Fruit fly (Drosophila melanogaster): Measurements from ENCODE around the gene beta-Man.

Gene beta-Man

DNA sequence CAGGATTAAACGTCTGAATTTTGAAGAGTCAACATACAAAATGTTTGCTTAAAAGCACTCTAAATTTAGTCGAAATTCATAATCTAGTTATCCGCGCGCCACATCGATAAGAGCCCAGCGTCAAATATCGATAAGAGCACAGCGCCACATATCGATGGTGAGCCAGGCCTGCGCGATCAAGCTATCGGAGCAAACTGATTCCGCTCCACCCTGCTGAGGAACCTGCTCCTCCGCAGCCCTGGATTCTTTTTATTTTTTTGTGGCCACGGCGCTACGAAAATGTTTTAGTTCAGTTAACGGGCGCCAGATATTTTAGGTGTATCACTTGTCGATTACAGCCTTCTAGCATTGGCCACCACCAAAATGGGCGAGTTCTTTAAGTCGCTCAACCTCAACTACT, 23.8 kb downstream of the beta-Man start (continued):
- TF ChIP-seq CG15514 (GFP tag; optimal IDR thresholded peaks at IDR 0.05), result peak; percentile 100
- TF ChIP-seq CG6689 (GFP tag; IDR thresholded peaks at IDR 0.05), result no peak
- no peak for TF ChIP-seq en (GFP tag; optimal IDR thresholded peaks at IDR 0.05)
- TF ChIP-seq ems (GFP tag; optimal IDR thresholded peaks at IDR 0.05), result peak; percentile 49
- TF ChIP-seq Kr (GFP tag; optimal IDR thresholded peaks at IDR 0.05), result no peak
- TF ChIP-seq CG3847 (GFP tag; IDR thresholded peaks at IDR 0.05), result peak; percentile 66
- peak; percentile 100 for TF ChIP-seq Dref (GFP tag; IDR thresholded peaks at IDR 0.05)
- TF ChIP-seq kah (GFP tag; optimal IDR thresholded peaks at IDR 0.05), result no peak
- TF ChIP-seq vnd (GFP tag; IDR thresholded peaks at IDR 0.05; ENCODE audit: partially characterized antibody), result peak; percentile 97
- TF ChIP-seq NK7.1 (GFP tag; optimal IDR thresholded peaks at IDR 0.05), result peak; percentile 18
- TF ChIP-seq gcm2 (GFP tag; optimal IDR thresholded peaks at IDR 0.05), result no peak
- peak; percentile 31 for TF ChIP-seq gfzf (GFP tag; optimal IDR thresholded peaks at IDR 0.05)
- TF ChIP-seq CG10543 (GFP tag; optimal IDR thresholded peaks at IDR 0.05), result no peak
- peak; percentile 96 for TF ChIP-seq sna (GFP tag; IDR thresholded peaks at IDR 0.05; ENCODE audit: partially characterized antibody)
- no peak for TF ChIP-seq CG6654 (GFP tag; optimal IDR thresholded peaks at IDR 0.05)
- TF ChIP-seq Lim3 (GFP tag; IDR thresholded peaks at IDR 0.05), result no peak
- TF ChIP-seq CG6254 (GFP tag; optimal IDR thresholded peaks at IDR 0.05), result no peak
- no peak for TF ChIP-seq CG11723 (GFP tag; optimal IDR thresholded peaks at IDR 0.05)
- peak; percentile 15 for TF ChIP-seq CG1647 (GFP tag; optimal IDR thresholded peaks at IDR 0.05)
- TF ChIP-seq mld (GFP tag; IDR thresholded peaks at IDR 0.05; ENCODE audit: partially characterized antibody), result peak; percentile 98
- peak; percentile 45 for TF ChIP-seq luna (GFP tag; optimal IDR thresholded peaks at IDR 0.05)
- TF ChIP-seq al (GFP tag; IDR thresholded peaks at IDR 0.05), result 0 out of 2 replicates have a peak, but pooled peaks have one; percentile 10
- TF ChIP-seq dan (GFP tag; IDR thresholded peaks at IDR 0.05), result no peak
- TF ChIP-seq dysf (GFP tag; IDR thresholded peaks at IDR 0.05), result peak; percentile 25; the same call in 1 of the 3 replicates
- no peak for TF ChIP-seq CG6175 (GFP tag; IDR thresholded peaks at IDR 0.05)
- TF ChIP-seq HmgZ (tag; optimal IDR thresholded peaks at IDR 0.05), result peak; percentile 74
- peak; percentile 54; the same call in 1 of the 2 replicates for TF ChIP-seq chm (GFP tag; IDR thresholded peaks at IDR 0.05)
- no peak for TF ChIP-seq slp2 (GFP tag; optimal IDR thresholded peaks at IDR 0.05)
- TF ChIP-seq Gug (GFP tag; IDR thresholded peaks at IDR 0.05), result no peak; the same call in 3 of the 4 replicates
- TF ChIP-seq cg (GFP tag; optimal IDR thresholded peaks at IDR 0.05), result no peak
- no peak for TF ChIP-seq CG3281 (GFP tag; optimal IDR thresholded peaks at IDR 0.05)
- TF ChIP-seq hbn (GFP tag; IDR thresholded peaks at IDR 0.05; ENCODE audit: partially characterized antibody), result peak; percentile 95
- TF ChIP-seq B-H1 (GFP tag; IDR thresholded peaks at IDR 0.05), result no peak
- TF ChIP-seq cad (GFP tag; optimal IDR thresholded peaks at IDR 0.05), result no peak
- TF ChIP-seq unpg (GFP tag; optimal IDR thresholded peaks at IDR 0.05), result no peak
- no peak for TF ChIP-seq CG2875 (GFP tag; optimal IDR thresholded peaks at IDR 0.05)
- TF ChIP-seq Sry-δ (GFP tag; optimal IDR thresholded peaks at IDR 0.05), result peak; percentile 88
- TF ChIP-seq stc (GFP tag; IDR thresholded peaks at IDR 0.05), result no peak
- peak; percentile 23 for TF ChIP-seq hkb (optimal IDR thresholded peaks at IDR 0.05)
- no peak for TF ChIP-seq hkb (GFP tag; IDR thresholded peaks at IDR 0.05)
- TF ChIP-seq CG12219 (GFP tag; optimal IDR thresholded peaks at IDR 0.05), result no peak
- no peak for TF ChIP-seq CG2678 (tag; optimal IDR thresholded peaks at IDR 0.05)
- no peak for TF ChIP-seq BtbVII (GFP tag; optimal IDR thresholded peaks at IDR 0.05)
- no peak for TF ChIP-seq ro (GFP tag; IDR thresholded peaks at IDR 0.05)
- TF ChIP-seq pum (GFP tag; optimal IDR thresholded peaks at IDR 0.05), result no peak
- no peak for TF ChIP-seq HLH54F (GFP tag; optimal IDR thresholded peaks at IDR 0.05)
- TF ChIP-seq CG7556 (GFP tag; optimal IDR thresholded peaks at IDR 0.05), result no peak
- no peak for TF ChIP-seq abd-A (tag; optimal IDR thresholded peaks at IDR 0.05)
- TF ChIP-seq pb (GFP tag; optimal IDR thresholded peaks at IDR 0.05), result no peak
- TF ChIP-seq cato (GFP tag; optimal IDR thresholded peaks at IDR 0.05; ENCODE audit: borderline replicate concordance), result no peak
- no peak for TF ChIP-seq sens-2 (GFP tag; IDR thresholded peaks at IDR 0.05)
